Fruit fly (Drosophila melanogaster): ENCODE results near the gene GluProRS.

- no peak for TF ChIP-seq ttk (optimal IDR thresholded peaks at IDR 0.05)
- TF ChIP-seq psq (optimal IDR thresholded peaks at IDR 0.05) = no peak
- TF ChIP-seq Sin3A (optimal IDR thresholded peaks at IDR 0.05) = no peak
- no peak for TF ChIP-seq insv (optimal IDR thresholded peaks at IDR 0.05)
- TF ChIP-seq h (optimal IDR thresholded peaks at IDR 0.05) = no peak
Measured at dm6 chr3R:23910260-23910887, 47.8 kb downstream of the GluProRS start.
